Fruit fly (Drosophila melanogaster) whole organism, pupa: ENCODE measurements around the gene Dtd.

Experiments used
- CG10348 ChIP-seq: fragments of 200-800 bp; sonication (Bioruptor generic); IDR thresholded peaks from 2 replicates; pipeline ENCODE4 v1.3.6; 2022; ENCODE audit warnings: missing biosample characterization, missing genetic modification characterization
- CG12605 ChIP-seq: fragments of 200-800 bp; sonication (Bioruptor generic); IDR thresholded peaks from 2 replicates; pipeline ENCODE4 v1.3.6; 2022; ENCODE audit warnings: missing biosample characterization, missing genetic modification characterization
- CG13204 ChIP-seq: fragments of 200-800 bp; sonication (Bioruptor generic); optimal IDR thresholded peaks from 2 replicates; lab custom pipeline; 2018; ENCODE audit warnings: missing biosample characterization, mild to moderate bottlenecking, missing genetic modification characterization, moderate library complexity
- CG14655 ChIP-seq: fragments of 200-800 bp; sonication (Bioruptor generic); optimal IDR thresholded peaks from 3 replicates; lab custom pipeline; 2017; ENCODE audit warnings: mild to moderate bottlenecking, missing biosample characterization, missing genetic modification reagents, missing genetic modification characterization
- CG15710 ChIP-seq: fragments of 200-800 bp; sonication (Bioruptor generic); optimal IDR thresholded peaks from 2 replicates; lab custom pipeline; 2018; ENCODE audit warnings: missing biosample characterization, mild to moderate bottlenecking, missing genetic modification characterization, moderate library complexity
- CG17806 ChIP-seq: fragments of 200-800 bp; sonication (Bioruptor generic); optimal IDR thresholded peaks from 2 replicates; lab custom pipeline; 2018; ENCODE audit warnings: missing biosample characterization, mild to moderate bottlenecking, missing genetic modification characterization, moderate library complexity
- CG32121 ChIP-seq: fragments of 200-800 bp; sonication (Bioruptor generic); IDR thresholded peaks from 2 replicates; pipeline ENCODE4 v1.3.6; 2022; ENCODE audit warnings: missing biosample characterization, missing genetic modification characterization
- CG34367 ChIP-seq: fragments of 200-800 bp; sonication (Bioruptor generic); optimal IDR thresholded peaks from 2 replicates; lab custom pipeline; 2018; ENCODE audit warnings: missing biosample characterization, mild to moderate bottlenecking, missing genetic modification characterization
- CG4496 ChIP-seq: fragments of 200-800 bp; sonication (Bioruptor generic); IDR thresholded peaks from 3 replicates; pipeline ENCODE4 v1.3.6; 2022; ENCODE audit warnings: missing biosample characterization, missing genetic modification characterization
- CG8159 ChIP-seq: fragments of 200-800 bp; sonication (Bioruptor generic); optimal IDR thresholded peaks from 3 replicates; lab custom pipeline; 2018; ENCODE audit warnings: missing biosample characterization, mild to moderate bottlenecking, missing genetic modification characterization, moderate library complexity
- CG8301 ChIP-seq: fragments of 200-800 bp; sonication (Bioruptor generic); optimal IDR thresholded peaks from 2 replicates; lab custom pipeline; 2018; ENCODE audit warnings: missing biosample characterization, mild to moderate bottlenecking, missing genetic modification characterization
- CG9948 ChIP-seq: fragments of 200-800 bp; sonication (Bioruptor generic); optimal IDR thresholded peaks from 2 replicates; lab custom pipeline; 2018; ENCODE audit warnings: missing biosample characterization, mild to moderate bottlenecking, missing genetic modification characterization, moderate library complexity
- D1 ChIP-seq: fragments of 200-800 bp; sonication (Bioruptor generic); optimal IDR thresholded peaks from 2 replicates; lab custom pipeline; 2018; ENCODE audit warnings: missing biosample characterization, mild to moderate bottlenecking, missing genetic modification characterization, moderate library complexity
- EcR ChIP-seq: fragments of 200-800 bp; sonication (Bioruptor generic); optimal IDR thresholded peaks from 3 replicates; lab custom pipeline; 2019; ENCODE audit warnings: missing biosample characterization, missing genetic modification characterization, mild to moderate bottlenecking, moderate library complexity, missing genetic modification reagents
- Ets98B ChIP-seq: fragments of 200-800 bp; sonication (Bioruptor generic); IDR thresholded peaks from 2 replicates; pipeline ENCODE4 v1.3.6; 2022; ENCODE audit warnings: missing biosample characterization, missing genetic modification characterization
- Pif1A ChIP-seq: fragments of 200-800 bp; sonication (Bioruptor generic); optimal IDR thresholded peaks from 3 replicates; lab custom pipeline; 2016; ENCODE audit warnings: missing biosample characterization, missing genetic modification characterization
- Pif1B ChIP-seq: fragments of 200-800 bp; sonication (Bioruptor generic); optimal IDR thresholded peaks from 3 replicates; lab custom pipeline; 2016; ENCODE audit warnings: missing biosample characterization, missing genetic modification characterization
- Snoo ChIP-seq: fragments of 200-800 bp; sonication (Bioruptor generic); optimal IDR thresholded peaks from 3 replicates; lab custom pipeline; 2017; ENCODE audit warnings: missing biosample characterization, mild to moderate bottlenecking, missing genetic modification characterization, inconsistent platforms
- fd96Ca ChIP-seq: fragments of 200-800 bp; sonication (Bioruptor generic); IDR thresholded peaks from 3 replicates; pipeline ENCODE4 v1.3.6; 2022; ENCODE audit warnings: missing biosample characterization, missing genetic modification characterization
- gl ChIP-seq: fragments of 200-800 bp; sonication (Bioruptor generic); optimal IDR thresholded peaks from 2 replicates; lab custom pipeline; 2018; ENCODE audit warnings: missing biosample characterization, mild to moderate bottlenecking, missing genetic modification characterization
- rn ChIP-seq: fragments of 200-800 bp; sonication (Bioruptor generic); IDR thresholded peaks from 2 replicates; pipeline ENCODE4 v1.3.6; 2022; ENCODE audit warnings: missing biosample characterization, missing genetic modification characterization

Gene Dtd

dm6 chr3R:11429814-11430213, at the start of gene Dtd:
Gene Dtd, plus strand, starts transcription at chr3R:11430061.
- TF ChIP-seq CG13204 (GFP tag; lab: Kevin White, UChicago) (no peak), CG9948 (tag; lab: Kevin White, UChicago) (no peak), CG8159 (tag; lab: Kevin White, UChicago) (no peak), CG4496 (no peak), CG8301 (no peak), Snoo (tag; lab: Kevin White, UChicago) (no peak), Pif1B (GFP tag; lab: Kevin White, UChicago) (no peak), CG17806 (tag; lab: Kevin White, UChicago) (no peak), D1 (tag; lab: Kevin White, UChicago) (no peak), CG10348 (GFP tag; lab: Robert Waterston, UW) (no peak), gl (tag; lab: Kevin White, UChicago) (no peak), fd96Ca (GFP tag; lab: Robert Waterston, UW) (no peak), rn (GFP tag; lab: Robert Waterston, UW) (no peak), Ets98B (GFP tag; lab: Robert Waterston, UW) (no peak), CG12605 (GFP tag; lab: Robert Waterston, UW) (no peak), CG14655 (GFP tag; lab: Kevin White, UChicago) (no peak)

dm6 chr3R:11392805-11393204, 37.1 kb upstream of the Dtd start:
- TF ChIP-seq CG15710 (tag; lab: Kevin White, UChicago): no peak
- TF ChIP-seq CG34367: no peak
- TF ChIP-seq CG10348 (GFP tag; lab: Robert Waterston, UW): no peak
- no peak for TF ChIP-seq CG14655 (GFP tag; lab: Kevin White, UChicago)
- no peak for TF ChIP-seq CG13204 (GFP tag; lab: Kevin White, UChicago)
- TF ChIP-seq Ets98B (GFP tag; lab: Robert Waterston, UW): no peak
- TF ChIP-seq D1 (tag; lab: Kevin White, UChicago): no peak
- TF ChIP-seq CG4496: no peak
- no peak for TF ChIP-seq Pif1A (GFP tag; lab: Kevin White, UChicago)
- no peak for TF ChIP-seq CG32121
- TF ChIP-seq Pif1B (GFP tag; lab: Kevin White, UChicago): no peak
- no peak for TF ChIP-seq CG8301
- TF ChIP-seq Snoo (tag; lab: Kevin White, UChicago): no peak

- TF ChIP-seq CG34367 (no peak), D1 (tag; lab: Kevin White, UChicago) (no peak), Pif1B (GFP tag; lab: Kevin White, UChicago) (no peak), CG13204 (GFP tag; lab: Kevin White, UChicago) (no peak), CG32121 (no peak), Pif1A (GFP tag; lab: Kevin White, UChicago) (no peak), Ets98B (GFP tag; lab: Robert Waterston, UW) (no peak), rn (GFP tag; lab: Robert Waterston, UW) (no peak), CG10348 (GFP tag; lab: Robert Waterston, UW) (no peak)
Observed at dm6 chr3R:11393896-11394295, 36.0 kb upstream of the Dtd start.

- TF ChIP-seq CG34367 (no peak), Ets98B (GFP tag; lab: Robert Waterston, UW) (no peak), CG12605 (GFP tag; lab: Robert Waterston, UW) (no peak), CG14655 (GFP tag; lab: Kevin White, UChicago) (no peak), Pif1B (GFP tag; lab: Kevin White, UChicago) (no peak), Pif1A (GFP tag; lab: Kevin White, UChicago) (no peak), gl (tag; lab: Kevin White, UChicago) (no peak), CG8159 (tag; lab: Kevin White, UChicago) (no peak), rn (GFP tag; lab: Robert Waterston, UW) (no peak), CG10348 (GFP tag; lab: Robert Waterston, UW) (no peak), CG17806 (tag; lab: Kevin White, UChicago) (no peak), fd96Ca (GFP tag; lab: Robert Waterston, UW) (no peak), D1 (tag; lab: Kevin White, UChicago) (no peak), CG13204 (GFP tag; lab: Kevin White, UChicago) (no peak)
Observed at dm6 chr3R:11395541-11395940, 34.3 kb upstream of the Dtd start.

dm6 chr3R:11402894-11403293, 27.0 kb upstream of the Dtd start:
- TF ChIP-seq fd96Ca (GFP tag; lab: Robert Waterston, UW) (no peak), CG14655 (GFP tag; lab: Kevin White, UChicago) (no peak), gl (tag; lab: Kevin White, UChicago) (no peak), CG4496 (no peak), CG9948 (tag; lab: Kevin White, UChicago) (no peak), D1 (tag; lab: Kevin White, UChicago) (no peak), Ets98B (GFP tag; lab: Robert Waterston, UW) (no peak), CG10348 (GFP tag; lab: Robert Waterston, UW) (no peak), CG8301 (no peak), CG13204 (GFP tag; lab: Kevin White, UChicago) (no peak), CG32121 (no peak), CG17806 (tag; lab: Kevin White, UChicago) (no peak), CG8159 (tag; lab: Kevin White, UChicago) (no peak), CG12605 (GFP tag; lab: Robert Waterston, UW) (no peak), EcR (GFP tag; lab: Kevin White, UChicago) (no peak), Snoo (tag; lab: Kevin White, UChicago) (no peak), Pif1B (GFP tag; lab: Kevin White, UChicago) (no peak), CG15710 (tag; lab: Kevin White, UChicago) (no peak), CG34367 (no peak), rn (GFP tag; lab: Robert Waterston, UW) (no peak)

dm6 chr3R:11407733-11408134, 22.1 kb upstream of the Dtd start, which contains the start of gene mRpL40:
Gene mRpL40, plus strand, starts transcription at chr3R:11407918.
- TF ChIP-seq gl (tag; lab: Kevin White, UChicago) (no peak), CG8301 (no peak), rn (GFP tag; lab: Robert Waterston, UW) (no peak), CG13204 (GFP tag; lab: Kevin White, UChicago) (no peak), CG8159 (tag; lab: Kevin White, UChicago) (no peak), Pif1B (GFP tag; lab: Kevin White, UChicago) (no peak), EcR (GFP tag; lab: Kevin White, UChicago) (no peak), CG34367 (no peak), Ets98B (GFP tag; lab: Robert Waterston, UW) (no peak)
